Worm (Caenorhabditis elegans) whole organism, L4 larva: ENCODE results near the gene paml-1.

ENCODE experiments used
- D1046.2 ChIP-seq: fragments of 200-800 bp; sonication (Bioruptor generic); IDR thresholded peaks from 2 replicates; pipeline ENCODE4 v1.3.6; 2022; ENCODE audit warnings: missing genetic modification characterization, missing compliant biosample characterization
- F10B5.3 ChIP-seq: sonication (generic microtip); optimal IDR thresholded peaks from 2 replicates; lab custom pipeline; 2016; ENCODE audit warnings: mild to moderate bottlenecking, missing genetic modification characterization, missing compliant biosample characterization
- F37D6.2 ChIP-seq: sonication (generic microtip); optimal IDR thresholded peaks from 2 replicates; lab custom pipeline; 2016; ENCODE audit warnings: mild to moderate bottlenecking, missing genetic modification characterization, missing compliant biosample characterization
- F49E8.2 ChIP-seq: sonication (generic microtip); optimal IDR thresholded peaks from 2 replicates; lab custom pipeline; 2016; ENCODE audit warnings: missing compliant biosample characterization, mild to moderate bottlenecking, missing genetic modification characterization, borderline replicate concordance
- R02D3.7 ChIP-seq: fragments of 150-350 bp; sonication (generic microtip); optimal IDR thresholded peaks from 3 replicates; lab custom pipeline; 2014; ENCODE audit warnings: missing biosample characterization, missing genetic modification characterization
- Y105C5A.15 ChIP-seq: fragments of 200-800 bp; sonication (Bioruptor generic); IDR thresholded peaks from 2 replicates; pipeline ENCODE4 v1.3.6; 2022; ENCODE audit warnings: missing genetic modification characterization, missing compliant biosample characterization
- Y48G9A.11 ChIP-seq: fragments of 200-800 bp; sonication (Bioruptor generic); IDR thresholded peaks from 2 replicates; pipeline ENCODE4 v1.3.6; 2022; ENCODE audit warnings: missing genetic modification reagents, missing genetic modification characterization, missing compliant biosample characterization
- Y75B8A.6 ChIP-seq: fragments of 200-800 bp; sonication (Bioruptor generic); IDR thresholded peaks from 2 replicates; pipeline ENCODE4 v1.3.6; 2022; ENCODE audit warnings: missing genetic modification reagents, missing genetic modification characterization, missing compliant biosample characterization
- ZK337.2 ChIP-seq: fragments of 200-800 bp; sonication (Bioruptor generic); IDR thresholded peaks from 2 replicates; pipeline ENCODE4 v1.3.6; 2022; ENCODE audit warnings: missing genetic modification reagents, missing genetic modification characterization, missing compliant biosample characterization
- aly-2 ChIP-seq: sonication (generic microtip); optimal IDR thresholded peaks from 2 replicates; lab custom pipeline; 2018; ENCODE audit warnings: missing biosample characterization, missing genetic modification characterization
- ceh-20 ChIP-seq: fragments of 200-800 bp; sonication (Bioruptor generic); IDR thresholded peaks from 2 replicates; pipeline ENCODE4 v1.3.6; 2022; ENCODE audit warnings: missing genetic modification reagents, missing genetic modification characterization, missing compliant biosample characterization
- ceh-44 ChIP-seq: fragments of 200-800 bp; sonication (Bioruptor generic); IDR thresholded peaks from 2 replicates; pipeline ENCODE4 v1.3.6; 2022; ENCODE audit warnings: missing genetic modification reagents, missing genetic modification characterization, missing compliant biosample characterization
- ces-1 ChIP-seq: fragments of 150-350 bp; sonication (generic microtip); optimal IDR thresholded peaks from 4 replicates; lab custom pipeline; 2014; ENCODE audit warnings: missing biosample characterization, missing genetic modification reagents, missing genetic modification characterization
- daf-12 ChIP-seq: fragments of 150-350 bp; optimal IDR thresholded peaks from 2 replicates; lab custom pipeline; 2014; ENCODE audit warnings: missing biosample characterization, missing genetic modification reagents, missing genetic modification characterization
- dmd-6 ChIP-seq: fragments of 200-800 bp; sonication (Bioruptor generic); IDR thresholded peaks from 2 replicates; pipeline ENCODE4 v1.3.6; 2022; ENCODE audit warnings: missing genetic modification reagents, missing genetic modification characterization, missing compliant biosample characterization
- dve-1 ChIP-seq: sonication (generic microtip); optimal IDR thresholded peaks from 2 replicates; lab custom pipeline; 2017; ENCODE audit warnings: antibody characterized with exemption, mild to moderate bottlenecking, missing genetic modification characterization, missing compliant biosample characterization; ENCODE audit not compliant: insufficient read depth
- gei-8 ChIP-seq: fragments of 200-800 bp; sonication (Bioruptor generic); optimal IDR thresholded peaks from 2 replicates; lab custom pipeline; 2018; ENCODE audit warnings: mild to moderate bottlenecking, missing genetic modification characterization, missing compliant biosample characterization
- hif-1 ChIP-seq, 2 experiments: sonication (generic microtip); optimal IDR thresholded peaks; 2 replicates each; lab custom pipeline; 2016 to 2017; ENCODE audit warnings: missing compliant biosample characterization in 2 of 2, missing genetic modification characterization in 2 of 2, missing genetic modification reagents in 2 of 2, missing genotype in 2 of 2, mild to moderate bottlenecking in 1 of 2
- hlh-11 ChIP-seq: fragments of 200-800 bp; sonication (Bioruptor generic); optimal IDR thresholded peaks from 2 replicates; lab custom pipeline; 2018; ENCODE audit warnings: mild to moderate bottlenecking, missing genetic modification characterization, missing compliant biosample characterization
- hmg-1.1 ChIP-seq: fragments of 200-800 bp; sonication (Bioruptor generic); IDR thresholded peaks from 2 replicates; pipeline ENCODE4 v1.3.6; 2022; ENCODE audit warnings: missing genetic modification reagents, missing genetic modification characterization, missing compliant biosample characterization
- lin-29 ChIP-seq: fragments of 200-800 bp; sonication (Bioruptor generic); IDR thresholded peaks from 2 replicates; pipeline ENCODE4 v1.3.6; 2022; ENCODE audit warnings: missing genetic modification reagents, missing genetic modification characterization, missing compliant biosample characterization
- lin-38 ChIP-seq: fragments of 200-800 bp; sonication (Bioruptor generic); IDR thresholded peaks from 2 replicates; pipeline ENCODE4 v1.3.6; 2022; ENCODE audit warnings: missing genetic modification reagents, missing genetic modification characterization, missing compliant biosample characterization
- mep-1 ChIP-seq: fragments of 150-350 bp; sonication (generic microtip); optimal IDR thresholded peaks from 3 replicates; lab custom pipeline; 2014; ENCODE audit warnings: missing biosample characterization, missing genetic modification characterization
- mes-2 ChIP-seq: sonication (generic microtip); optimal IDR thresholded peaks from 2 replicates; lab custom pipeline; 2016; ENCODE audit warnings: missing genotype, mild to moderate bottlenecking, missing genetic modification characterization, missing compliant biosample characterization; ENCODE audit not compliant: poor library complexity, severe bottlenecking
- mxl-2 ChIP-seq: fragments of 200-800 bp; sonication (Bioruptor generic); conservative IDR thresholded peaks from 2 replicates; pipeline ENCODE4 v1.3.6; 2022; ENCODE audit warnings: missing genetic modification reagents, missing genetic modification characterization, missing compliant biosample characterization
- nhr-102 ChIP-seq: sonication (generic microtip); optimal IDR thresholded peaks from 2 replicates; lab custom pipeline; 2016; ENCODE audit warnings: mild to moderate bottlenecking, missing genetic modification characterization, moderate library complexity, missing compliant biosample characterization
- nhr-42 ChIP-seq: fragments of 200-800 bp; sonication (Bioruptor generic); IDR thresholded peaks from 2 replicates; pipeline ENCODE4 v1.3.6; 2022; ENCODE audit warnings: missing genetic modification characterization, missing compliant biosample characterization
- nhr-48 ChIP-seq: sonication (generic microtip); optimal IDR thresholded peaks from 2 replicates; lab custom pipeline; 2016; ENCODE audit warnings: mild to moderate bottlenecking, missing genetic modification characterization, missing compliant biosample characterization
- nhr-6 ChIP-seq: fragments of 150-350 bp; optimal IDR thresholded peaks from 2 replicates; lab custom pipeline; 2014; ENCODE audit warnings: missing biosample characterization, missing genetic modification characterization
- nhr-76 ChIP-seq: fragments of 150-350 bp; optimal IDR thresholded peaks from 2 replicates; lab custom pipeline; 2014; ENCODE audit warnings: missing biosample characterization, missing genetic modification characterization
- pqm-1 ChIP-seq: sonication (generic microtip); optimal IDR thresholded peaks from 2 replicates; lab custom pipeline; 2017; ENCODE audit warnings: missing biosample characterization, missing genetic modification characterization
- sdz-12 ChIP-seq: fragments of 200-800 bp; sonication (Bioruptor generic); optimal IDR thresholded peaks from 2 replicates; lab custom pipeline; 2018; ENCODE audit warnings: mild to moderate bottlenecking, missing genetic modification characterization, missing compliant biosample characterization
- set-16 ChIP-seq: fragments of 200-800 bp; sonication (Bioruptor generic); IDR thresholded peaks from 2 replicates; pipeline ENCODE4 v1.3.6; 2022; ENCODE audit warnings: missing genetic modification reagents, missing genetic modification characterization, missing compliant biosample characterization
- spr-1 ChIP-seq: sonication (generic microtip); optimal IDR thresholded peaks from 2 replicates; lab custom pipeline; 2016; ENCODE audit warnings: mild to moderate bottlenecking, missing genetic modification characterization, missing compliant biosample characterization
- tag-97 ChIP-seq: fragments of 200-800 bp; sonication (Bioruptor generic); IDR thresholded peaks from 2 replicates; pipeline ENCODE4 v1.3.6; 2022; ENCODE audit warnings: missing genetic modification characterization, missing compliant biosample characterization
- vab-7 ChIP-seq: fragments of 200-800 bp; sonication (Bioruptor generic); IDR thresholded peaks from 2 replicates; pipeline ENCODE4 v1.3.6; 2022; ENCODE audit warnings: missing genetic modification reagents, missing genetic modification characterization, missing compliant biosample characterization
- zag-1 ChIP-seq: fragments of 150-350 bp; optimal IDR thresholded peaks from 2 replicates; lab custom pipeline; 2014; ENCODE audit warnings: missing biosample characterization, missing genetic modification characterization
- zfp-2 ChIP-seq: sonication (generic microtip); optimal IDR thresholded peaks from 2 replicates; lab custom pipeline; 2016; ENCODE audit warnings: mild to moderate bottlenecking, missing genetic modification characterization, missing compliant biosample characterization
- zip-11 ChIP-seq: fragments of 200-800 bp; sonication (Bioruptor generic); IDR thresholded peaks from 2 replicates; pipeline ENCODE4 v1.3.6; 2022; ENCODE audit warnings: missing genetic modification characterization, missing compliant biosample characterization
- ztf-11 ChIP-seq: fragments of 150-350 bp; optimal IDR thresholded peaks from 2 replicates; lab custom pipeline; 2014; ENCODE audit warnings: missing biosample characterization, missing genetic modification characterization
- ztf-7 ChIP-seq: fragments of 150-350 bp; optimal IDR thresholded peaks from 2 replicates; lab custom pipeline; 2014; ENCODE audit warnings: missing biosample characterization, missing genetic modification characterization

Gene paml-1

DNA sequence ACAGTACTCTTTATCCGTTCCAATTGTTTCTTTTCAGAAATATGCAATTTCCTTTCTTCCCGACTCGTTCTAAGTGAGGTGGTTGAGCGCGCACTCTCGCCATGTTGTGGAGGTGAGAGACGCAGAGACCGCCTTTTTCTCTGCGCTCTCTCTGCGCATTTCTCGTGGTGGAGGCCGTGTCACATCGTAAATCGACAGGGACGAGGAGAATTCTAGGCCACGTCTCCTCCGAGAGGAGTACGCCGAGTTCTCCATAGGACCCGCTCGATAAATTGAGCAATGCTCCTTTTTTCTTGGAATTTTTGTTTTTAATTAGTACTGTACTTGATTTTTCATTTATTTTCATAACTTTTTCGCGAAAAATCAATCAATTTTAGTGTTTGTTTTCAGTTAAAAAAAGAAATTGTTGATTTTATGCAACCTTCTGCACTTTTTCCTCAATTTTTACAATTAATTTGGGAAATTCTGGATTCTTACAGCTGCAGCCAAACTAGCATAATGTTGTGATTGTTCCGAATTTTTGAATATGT, 37.0 kb upstream of the paml-1 start, which contains the start of gene cnk-1 (continued):
- no peak for TF ChIP-seq daf-12
- TF ChIP-seq F49E8.2 (tag; lab: Kevin White, UChicago) = peak; percentile 76
- no peak for TF ChIP-seq zag-1 (tag; lab: Kevin White, UChicago)
- peak; percentile 97 for TF ChIP-seq D1046.2 (GFP tag; lab: Robert Waterston, UW)
- no peak for TF ChIP-seq zfp-2 (tag; lab: Kevin White, UChicago)
- TF ChIP-seq tag-97 (GFP tag; lab: Robert Waterston, UW) = peak; percentile 98
- peak; percentile 96 for TF ChIP-seq vab-7 (GFP tag; lab: Robert Waterston, UW)
- TF ChIP-seq lin-38 (GFP tag; lab: Robert Waterston, UW) = peak; percentile 98
- TF ChIP-seq mxl-2 (GFP tag; lab: Robert Waterston, UW) = peak; percentile 88
- peak; percentile 99 for TF ChIP-seq hmg-1.1 (GFP tag; lab: Robert Waterston, UW)
- no peak for TF ChIP-seq ztf-7
- TF ChIP-seq nhr-102 = peak; percentile 81
- 0 out of 2 replicates have a peak, but pooled peaks have one; percentile 53 for TF ChIP-seq Y75B8A.6
- TF ChIP-seq set-16 (GFP tag; lab: Robert Waterston, UW) = peak; percentile 92
- no peak for TF ChIP-seq aly-2
- peak; percentile 97 for TF ChIP-seq nhr-42
- peak; percentile 37 for TF ChIP-seq nhr-48 (tag; lab: Kevin White, UChicago)
- peak; percentile 74 for TF ChIP-seq F37D6.2 (tag; lab: Kevin White, UChicago)
- no peak for TF ChIP-seq spr-1 (tag; lab: Kevin White, UChicago)
- TF ChIP-seq pqm-1 (tag; lab: Kevin White, UChicago) = no peak
- peak; percentile 74 for TF ChIP-seq sdz-12 (GFP tag; lab: Kevin White, UChicago)
- TF ChIP-seq hlh-11 = peak; percentile 69
- peak; percentile 36 for TF ChIP-seq R02D3.7 (tag; lab: Kevin White, UChicago)
- no peak for TF ChIP-seq zip-11 (GFP tag; lab: Robert Waterston, UW)
- TF ChIP-seq ces-1 (GFP tag; lab: Kevin White, UChicago) = no peak
- TF ChIP-seq dmd-6 = peak; percentile 98
- TF ChIP-seq ZK337.2 (GFP tag; lab: Robert Waterston, UW) = peak; percentile 99
- peak; percentile 99 for TF ChIP-seq mes-2 (tag; lab: Kevin White, UChicago)
- no peak for TF ChIP-seq gei-8 (GFP tag; lab: Kevin White, UChicago)
- TF ChIP-seq mep-1 (tag; lab: Kevin White, UChicago) = peak; percentile 42
- peak; percentile 98 for TF ChIP-seq ceh-20
- TF ChIP-seq nhr-76 (tag; lab: Kevin White, UChicago) = no peak
- peak; percentile 96 for TF ChIP-seq Y48G9A.11 (GFP tag; lab: Robert Waterston, UW)

- TF ChIP-seq lin-38 (GFP tag; lab: Robert Waterston, UW) (peak; percentile 57; the same call in 1 of the 2 replicates), hmg-1.1 (GFP tag; lab: Robert Waterston, UW) (0 out of 2 replicates have a peak, but pooled peaks have one; percentile 14), mes-2 (tag; lab: Kevin White, UChicago) (peak; percentile 17), ZK337.2 (GFP tag; lab: Robert Waterston, UW) (0 out of 2 replicates have a peak, but pooled peaks have one; percentile 8)
Measured at ce11 chrIII:10266824-10267223, 32.9 kb upstream of the paml-1 start, which contains the start of gene inpp-4B. Gene inpp-4B, minus strand, starts transcription at chrIII:10266877.

- TF ChIP-seq hif-1 (tag; optimal IDR thresholded peaks at IDR 0.05; lab: Kevin White, UChicago) (no peak), lin-29 (GFP tag; lab: Robert Waterston, UW) (no peak), hlh-11 (no peak), F10B5.3 (tag; lab: Kevin White, UChicago) (no peak), nhr-6 (no peak), Y105C5A.15 (GFP tag; lab: Robert Waterston, UW) (no peak), gei-8 (GFP tag; lab: Kevin White, UChicago) (no peak), mes-2 (tag; lab: Kevin White, UChicago) (no peak), ceh-44 (GFP tag; lab: Robert Waterston, UW) (no peak), dve-1 (tag; lab: Kevin White, UChicago) (no peak), ztf-11 (tag; lab: Kevin White, UChicago) (no peak)
Measured at ce11 chrIII:10261682-10262081, 27.8 kb upstream of the paml-1 start, which contains the start of gene bbs-5. Gene bbs-5, minus strand, starts transcription at chrIII:10261782.
